Worm (Caenorhabditis elegans) whole organism, early embryonic: ENCODE measurements around the gene F26G1.9.

Experiments
- B0310.2 ChIP-seq: sonication (generic microtip); optimal IDR thresholded peaks from 2 replicates; lab custom pipeline; 2016; ENCODE audit warnings: mild to moderate bottlenecking, missing genetic modification characterization, missing compliant biosample characterization
- F13C5.2 ChIP-seq: sonication (generic microtip); optimal IDR thresholded peaks from 2 replicates; lab custom pipeline; 2017; ENCODE audit warnings: mild to moderate bottlenecking, missing genetic modification characterization, inconsistent platforms, missing compliant biosample characterization
- ama-1 ChIP-seq: fragments of 150-350 bp; optimal IDR thresholded peaks from 2 replicates; lab custom pipeline; 2014
- ceh-13 ChIP-seq: fragments of 200-800 bp; sonication (Bioruptor generic); optimal IDR thresholded peaks from 2 replicates; lab custom pipeline; 2018; ENCODE audit warnings: mild to moderate bottlenecking, missing genetic modification characterization, missing compliant biosample characterization
- ceh-36 ChIP-seq: sonication (generic microtip); optimal IDR thresholded peaks from 2 replicates; lab custom pipeline; 2016; ENCODE audit warnings: missing genetic modification characterization, inconsistent platforms, missing compliant biosample characterization
- ets-7 ChIP-seq: sonication (generic microtip); optimal IDR thresholded peaks from 2 replicates; lab custom pipeline; 2016; ENCODE audit warnings: missing genotype, missing genetic modification characterization, missing compliant biosample characterization
- hnd-1 ChIP-seq: sonication (generic microtip); optimal IDR thresholded peaks from 2 replicates; lab custom pipeline; 2016; ENCODE audit warnings: missing genetic modification characterization, missing compliant biosample characterization
- sea-1 ChIP-seq: fragments of 200-800 bp; sonication (Bioruptor generic); conservative IDR thresholded peaks from 2 replicates; pipeline ENCODE4 v1.3.6; 2022; ENCODE audit warnings: missing genetic modification characterization, missing compliant biosample characterization

- TF ChIP-seq ama-1 (lab: Kevin White, UChicago), result no peak
- no peak for TF ChIP-seq F13C5.2 (tag; lab: Kevin White, UChicago)
- TF ChIP-seq sea-1 (GFP tag; lab: Robert Waterston, UW), result no peak
- no peak for TF ChIP-seq hnd-1 (tag; lab: Kevin White, UChicago)
- no peak for TF ChIP-seq B0310.2 (tag; lab: Kevin White, UChicago)
- TF ChIP-seq ceh-36, result no peak
- no peak for TF ChIP-seq ets-7 (tag; lab: Kevin White, UChicago)
- TF ChIP-seq ceh-13, result no peak
Observed at ce11 chrII:4728687-4729086, 45.1 kb downstream of the F26G1.9 start.
